Worm (Caenorhabditis elegans) whole organism, L3 larva: ENCODE measurements around the gene ZK354.2.

Experiments
- ama-1 ChIP-seq: fragments of 150-350 bp; optimal IDR thresholded peaks from 2 replicates; lab custom pipeline; 2018
- mdl-1 ChIP-seq: fragments of 150-350 bp; optimal IDR thresholded peaks from 2 replicates; lab custom pipeline; 2014; ENCODE audit warnings: missing biosample characterization, missing genetic modification characterization
- nhr-12 ChIP-seq: fragments of 150-350 bp; optimal IDR thresholded peaks from 2 replicates; lab custom pipeline; 2014; ENCODE audit warnings: missing biosample characterization, missing genetic modification characterization
- snpc-4 ChIP-seq: fragments of 150-350 bp; optimal IDR thresholded peaks from 2 replicates; lab custom pipeline; 2014; ENCODE audit warnings: missing biosample characterization, missing genetic modification characterization
- zag-1 ChIP-seq: fragments of 150-350 bp; optimal IDR thresholded peaks from 2 replicates; lab custom pipeline; 2014; ENCODE audit warnings: missing biosample characterization, missing genetic modification characterization

ce11 chrIV:5297436-5298012 is 15.7 kb upstream of the ZK354.2 start, which contains the start of the genes ZK354.6 and msp-113:
- no peak for TF ChIP-seq zag-1 (tag; lab: Kevin White, UChicago)
- TF ChIP-seq nhr-12 (tag; lab: Kevin White, UChicago): no peak
- no peak for TF ChIP-seq snpc-4 (tag; lab: Kevin White, UChicago)
- TF ChIP-seq ama-1: no peak
- TF ChIP-seq mdl-1 (tag; lab: Kevin White, UChicago): no peak
